Worm (Caenorhabditis elegans) whole organism, young adult: ENCODE results near the gene gro-1.

Source experiments
- B0336.3 ChIP-seq: fragments of 200-800 bp; sonication (Bioruptor generic); IDR thresholded peaks from 2 replicates; pipeline ENCODE4 v1.3.6; 2022; ENCODE audit warnings: missing genetic modification characterization, missing compliant biosample characterization
- C06A6.2 ChIP-seq: fragments of 200-800 bp; sonication (Bioruptor generic); conservative IDR thresholded peaks from 2 replicates; pipeline ENCODE4 v1.3.6; 2022; ENCODE audit warnings: missing genetic modification characterization, missing compliant biosample characterization
- F10E7.11 ChIP-seq: sonication (generic microtip); optimal IDR thresholded peaks from 2 replicates; lab custom pipeline; 2017; ENCODE audit warnings: mild to moderate bottlenecking, missing genetic modification characterization, moderate library complexity, missing compliant biosample characterization
- F23B12.7 ChIP-seq: sonication (generic microtip); optimal IDR thresholded peaks from 2 replicates; lab custom pipeline; 2017; ENCODE audit warnings: missing genetic modification characterization, mild to moderate bottlenecking, missing compliant biosample characterization, antibody characterized with exemption, moderate library complexity; ENCODE audit not compliant: insufficient read depth
- F49E8.2 ChIP-seq: sonication (generic microtip); optimal IDR thresholded peaks from 3 replicates; lab custom pipeline; 2017; ENCODE audit warnings: missing genetic modification characterization, mild to moderate bottlenecking, missing compliant biosample characterization, antibody characterized with exemption, moderate library complexity; ENCODE audit not compliant: insufficient read depth
- Y79H2A.3 ChIP-seq: fragments of 200-800 bp; sonication (Bioruptor generic); conservative IDR thresholded peaks from 2 replicates; pipeline ENCODE4 v1.3.6; 2022; ENCODE audit warnings: missing genetic modification reagents, missing genetic modification characterization, missing compliant biosample characterization
- akir-1 ChIP-seq: fragments of 200-800 bp; sonication (Bioruptor generic); optimal IDR thresholded peaks from 2 replicates; lab custom pipeline; 2018; ENCODE audit warnings: mild to moderate bottlenecking, missing genetic modification characterization, moderate library complexity, missing compliant biosample characterization
- aptf-2 ChIP-seq: fragments of 200-800 bp; sonication (Bioruptor generic); conservative IDR thresholded peaks from 2 replicates; pipeline ENCODE4 v1.3.6; 2022; ENCODE audit warnings: missing genetic modification reagents, missing genetic modification characterization, missing compliant biosample characterization
- atf-7 ChIP-seq: sonication (generic microtip); optimal IDR thresholded peaks from 2 replicates; lab custom pipeline; 2017; ENCODE audit warnings: mild to moderate bottlenecking, missing genetic modification characterization, missing compliant biosample characterization
- athp-1 ChIP-seq: sonication (generic microtip); optimal IDR thresholded peaks from 2 replicates; lab custom pipeline; 2017; ENCODE audit warnings: mild to moderate bottlenecking, missing genetic modification characterization, missing compliant biosample characterization
- attf-6 ChIP-seq: fragments of 200-800 bp; sonication (Bioruptor generic); IDR thresholded peaks from 2 replicates; pipeline ENCODE4 v1.3.6; 2022; ENCODE audit warnings: missing genetic modification reagents, missing genetic modification characterization, missing compliant biosample characterization
- bed-1 ChIP-seq: fragments of 200-800 bp; sonication (Bioruptor generic); IDR thresholded peaks from 2 replicates; pipeline ENCODE4 v1.3.6; 2022; ENCODE audit warnings: missing genetic modification reagents, missing genetic modification characterization, missing compliant biosample characterization
- cebp-2 ChIP-seq: fragments of 200-800 bp; sonication (Bioruptor generic); IDR thresholded peaks from 2 replicates; pipeline ENCODE4 v1.3.6; 2022; ENCODE audit warnings: missing genetic modification characterization, missing compliant biosample characterization
- ceh-58 ChIP-seq: fragments of 200-800 bp; sonication (Bioruptor generic); IDR thresholded peaks from 2 replicates; pipeline ENCODE4 v1.3.6; 2022; ENCODE audit warnings: missing genetic modification characterization, missing compliant biosample characterization
- ceh-91 ChIP-seq: fragments of 200-800 bp; sonication (Bioruptor generic); IDR thresholded peaks from 2 replicates; pipeline ENCODE4 v1.3.6; 2022; ENCODE audit warnings: missing genetic modification reagents, missing genetic modification characterization, missing compliant biosample characterization
- chd-7 ChIP-seq: sonication (generic microtip); optimal IDR thresholded peaks from 2 replicates; lab custom pipeline; 2016; ENCODE audit warnings: mild to moderate bottlenecking, missing genetic modification characterization, moderate library complexity, missing compliant biosample characterization
- die-1 ChIP-seq: sonication (generic microtip); optimal IDR thresholded peaks from 2 replicates; lab custom pipeline; 2016; ENCODE audit warnings: missing genotype, mild to moderate bottlenecking, missing genetic modification characterization, missing compliant biosample characterization
- dox-1 ChIP-seq: fragments of 200-800 bp; sonication (Bioruptor generic); IDR thresholded peaks from 2 replicates; pipeline ENCODE4 v1.3.6; 2022; ENCODE audit warnings: missing genetic modification reagents, missing genetic modification characterization, missing compliant biosample characterization
- efl-1 ChIP-seq: fragments of 150-350 bp; optimal IDR thresholded peaks from 2 replicates; lab custom pipeline; 2014; ENCODE audit warnings: missing biosample characterization, missing genetic modification reagents, missing genetic modification characterization
- egl-44 ChIP-seq: fragments of 200-800 bp; sonication (Bioruptor generic); IDR thresholded peaks from 2 replicates; pipeline ENCODE4 v1.3.6; 2022; ENCODE audit warnings: missing genetic modification reagents, missing genetic modification characterization, missing compliant biosample characterization
- egrh-3 ChIP-seq: fragments of 200-800 bp; sonication (Bioruptor generic); IDR thresholded peaks from 2 replicates; pipeline ENCODE4 v1.3.6; 2022; ENCODE audit warnings: missing genetic modification reagents, missing genetic modification characterization, missing compliant biosample characterization
- ekl-4 ChIP-seq: fragments of 200-800 bp; sonication (Bioruptor generic); IDR thresholded peaks from 2 replicates; pipeline ENCODE4 v1.3.6; 2022; ENCODE audit warnings: missing genetic modification reagents, missing genetic modification characterization, missing compliant biosample characterization
- him-1 ChIP-seq: sonication (generic microtip); optimal IDR thresholded peaks from 2 replicates; lab custom pipeline; 2016; ENCODE audit warnings: missing genotype, missing genetic modification reagents, missing genetic modification characterization, missing compliant biosample characterization
- hmg-20 ChIP-seq: fragments of 200-800 bp; sonication (Bioruptor generic); IDR thresholded peaks from 2 replicates; pipeline ENCODE4 v1.3.6; 2022; ENCODE audit warnings: missing genetic modification reagents, missing genetic modification characterization, missing compliant biosample characterization
- hsf-1 ChIP-seq: fragments of 200-800 bp; sonication (Bioruptor generic); IDR thresholded peaks from 2 replicates; pipeline ENCODE4 v1.3.6; 2022; ENCODE audit warnings: missing genetic modification reagents, missing genetic modification characterization, missing compliant biosample characterization
- lin-26 ChIP-seq: fragments of 200-800 bp; sonication (Bioruptor generic); IDR thresholded peaks from 2 replicates; pipeline ENCODE4 v1.3.6; 2022; ENCODE audit warnings: missing genetic modification reagents, missing genetic modification characterization, missing compliant biosample characterization
- lin-35 ChIP-seq, 3 experiments: fragments of 150-350 bp in 2 of 3; sonication (generic microtip) in 1 of 3; optimal IDR thresholded peaks; 2 replicates each; lab custom pipeline; 2014 to 2018; ENCODE audit warnings: missing biosample characterization in 3 of 3, missing genetic modification characterization in 3 of 3, missing genetic modification reagents in 3 of 3
- madf-3 ChIP-seq: fragments of 200-800 bp; sonication (Bioruptor generic); IDR thresholded peaks from 2 replicates; pipeline ENCODE4 v1.3.6; 2022; ENCODE audit warnings: missing genetic modification reagents, missing genetic modification characterization, missing compliant biosample characterization
- madf-6 ChIP-seq: fragments of 200-800 bp; sonication (Bioruptor generic); IDR thresholded peaks from 2 replicates; pipeline ENCODE4 v1.3.6; 2022; ENCODE audit warnings: missing genetic modification reagents, missing genetic modification characterization, missing compliant biosample characterization
- mes-4 ChIP-seq: sonication (generic microtip); optimal IDR thresholded peaks from 2 replicates; lab custom pipeline; 2016; ENCODE audit warnings: missing genotype, missing genetic modification characterization, missing compliant biosample characterization
- mxl-1 ChIP-seq: sonication (generic microtip); optimal IDR thresholded peaks from 2 replicates; lab custom pipeline; 2016; ENCODE audit warnings: missing genetic modification characterization, missing compliant biosample characterization
- nfya-1 ChIP-seq: sonication (generic microtip); optimal IDR thresholded peaks from 2 replicates; lab custom pipeline; 2017; ENCODE audit warnings: antibody characterized with exemption, missing compliant biosample characterization, missing genetic modification characterization, borderline replicate concordance; ENCODE audit not compliant: insufficient read depth
- nfyb-1 ChIP-seq: fragments of 200-800 bp; sonication (Bioruptor generic); IDR thresholded peaks from 2 replicates; pipeline ENCODE4 v1.3.6; 2022; ENCODE audit warnings: missing genetic modification reagents, missing genetic modification characterization, missing compliant biosample characterization
- nhr-179 ChIP-seq: sonication (generic microtip); optimal IDR thresholded peaks from 2 replicates; lab custom pipeline; 2016; ENCODE audit warnings: mild to moderate bottlenecking, missing genetic modification characterization, missing compliant biosample characterization
- nhr-27 ChIP-seq: fragments of 200-800 bp; sonication (Bioruptor generic); optimal IDR thresholded peaks from 2 replicates; lab custom pipeline; 2018; ENCODE audit warnings: mild to moderate bottlenecking, missing genetic modification characterization, moderate library complexity, missing compliant biosample characterization
- pha-4 ChIP-seq: fragments of 150-350 bp; sonication (generic microtip); optimal IDR thresholded peaks from 2 replicates; lab custom pipeline; 2014; ENCODE audit warnings: missing biosample characterization, missing genetic modification reagents, missing genetic modification characterization
- rcor-1 ChIP-seq: fragments of 200-800 bp; sonication (Bioruptor generic); IDR thresholded peaks from 2 replicates; pipeline ENCODE4 v1.3.6; 2022; ENCODE audit warnings: missing genetic modification reagents, missing genetic modification characterization, missing compliant biosample characterization
- repo-1 ChIP-seq: sonication (generic microtip); optimal IDR thresholded peaks from 2 replicates; lab custom pipeline; 2017; ENCODE audit warnings: mild to moderate bottlenecking, missing genetic modification characterization, missing compliant biosample characterization
- sea-2 ChIP-seq: fragments of 200-800 bp; sonication (Bioruptor generic); IDR thresholded peaks from 2 replicates; pipeline ENCODE4 v1.3.6; 2022; ENCODE audit warnings: missing genetic modification characterization, missing compliant biosample characterization
- snpc-1.1 ChIP-seq: sonication (generic microtip); optimal IDR thresholded peaks from 2 replicates; lab custom pipeline; 2017; ENCODE audit warnings: missing genetic modification characterization, mild to moderate bottlenecking, missing compliant biosample characterization, antibody characterized with exemption, moderate library complexity, missing genotype, missing genetic modification reagents; ENCODE audit not compliant: insufficient read depth
- snpc-3.4 ChIP-seq: sonication (generic microtip); optimal IDR thresholded peaks from 2 replicates; lab custom pipeline; 2017; ENCODE audit warnings: missing genetic modification characterization, mild to moderate bottlenecking, missing compliant biosample characterization, antibody characterized with exemption, moderate library complexity, missing genotype, missing genetic modification reagents
- tbp1 ChIP-seq: fragments of 200-800 bp; sonication (Bioruptor generic); optimal IDR thresholded peaks from 2 replicates; lab custom pipeline; 2018; ENCODE audit warnings: mild to moderate bottlenecking, missing genetic modification characterization, missing compliant biosample characterization
- tbx-9 ChIP-seq: sonication (generic microtip); optimal IDR thresholded peaks from 2 replicates; lab custom pipeline; 2016; ENCODE audit warnings: borderline replicate concordance, missing genetic modification characterization, inconsistent platforms, missing compliant biosample characterization
- tlf-1 ChIP-seq: fragments of 200-800 bp; sonication (Bioruptor generic); optimal IDR thresholded peaks from 2 replicates; lab custom pipeline; 2018; ENCODE audit warnings: mild to moderate bottlenecking, missing genetic modification characterization, missing compliant biosample characterization
- unc-62 ChIP-seq: fragments of 150-350 bp; optimal IDR thresholded peaks from 2 replicates; lab custom pipeline; 2014; ENCODE audit warnings: missing biosample characterization, missing genetic modification reagents, missing genetic modification characterization
- ztf-18 ChIP-seq: sonication (generic microtip); optimal IDR thresholded peaks from 2 replicates; lab custom pipeline; 2016; ENCODE audit warnings: missing genotype, mild to moderate bottlenecking, missing genetic modification characterization, missing compliant biosample characterization
- ztf-25 ChIP-seq: fragments of 200-800 bp; sonication (Bioruptor generic); IDR thresholded peaks from 2 replicates; pipeline ENCODE4 v1.3.6; 2022; ENCODE audit warnings: missing genetic modification reagents, missing genetic modification characterization, missing compliant biosample characterization
- ztf-28 ChIP-seq: fragments of 200-800 bp; sonication (Bioruptor generic); IDR thresholded peaks from 2 replicates; pipeline ENCODE4 v1.3.6; 2022; ENCODE audit warnings: missing genetic modification reagents, missing genetic modification characterization, missing compliant biosample characterization

The gro-1 gene

DNA sequence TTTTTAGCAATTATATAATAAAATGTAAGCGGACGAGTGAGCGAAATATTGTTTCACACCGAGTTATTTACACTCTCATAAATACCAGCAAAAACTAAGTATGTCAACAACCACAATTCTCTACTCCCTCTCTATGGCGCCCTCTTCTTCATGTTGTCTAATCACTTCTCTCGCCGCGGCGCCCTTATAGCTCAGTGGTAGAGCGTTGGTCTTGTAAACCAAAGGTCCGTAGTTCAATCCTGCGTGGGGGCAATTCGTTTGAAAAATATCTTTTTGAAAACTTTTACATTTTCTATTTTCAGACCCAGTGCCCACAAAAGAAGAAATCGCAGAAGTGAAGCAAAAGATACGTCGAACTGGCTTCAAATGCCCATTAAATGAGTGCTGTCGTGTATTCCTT is 40.8 kb downstream of the gro-1 start (continued):
- TF ChIP-seq F23B12.7 (tag; lab: Kevin White, UChicago) (peak; percentile 69), tbx-9 (tag; lab: Kevin White, UChicago) (no peak), ztf-28 (GFP tag; lab: Robert Waterston, UW) (peak; percentile 83; the same call in 1 of the 2 replicates), nhr-27 (tag; lab: Kevin White, UChicago) (peak; percentile 33), madf-6 (GFP tag; lab: Robert Waterston, UW) (no peak; the same call in 1 of the 2 replicates), rcor-1 (GFP tag; lab: Robert Waterston, UW) (peak; percentile 70), F49E8.2 (tag; lab: Kevin White, UChicago) (peak; percentile 66), C06A6.2 (GFP tag; lab: Robert Waterston, UW) (no peak), mes-4 (tag; lab: Kevin White, UChicago) (no peak), snpc-1.1 (tag; lab: Kevin White, UChicago) (peak; percentile 59), repo-1 (tag; lab: Kevin White, UChicago) (peak; percentile 67), tlf-1 (GFP tag; lab: Kevin White, UChicago) (peak; percentile 49), mxl-1 (tag; lab: Kevin White, UChicago) (peak; percentile 92), dox-1 (no peak; the same call in 1 of the 2 replicates), nfyb-1 (GFP tag; lab: Robert Waterston, UW) (peak; percentile 85), lin-35 (GFP tag; optimal IDR thresholded peaks at IDR 0.05; lab: Kevin White, UChicago) (peak in 1 of 3 experiments; percentile 43), F10E7.11 (peak; percentile 57), ceh-58 (GFP tag; lab: Robert Waterston, UW) (peak; percentile 91; the same call in 1 of the 2 replicates), sea-2 (GFP tag; lab: Robert Waterston, UW) (no peak), egrh-3 (GFP tag; lab: Robert Waterston, UW) (peak; percentile 60; the same call in 1 of the 2 replicates), pha-4 (tag; lab: Kevin White, UChicago) (no peak), ceh-91 (GFP tag; lab: Robert Waterston, UW) (peak; percentile 48; the same call in 1 of the 2 replicates), snpc-3.4 (tag; lab: Kevin White, UChicago) (peak; percentile 80), unc-62 (no peak), efl-1 (GFP tag; lab: Kevin White, UChicago) (peak; percentile 11), hmg-20 (peak; percentile 46; the same call in 1 of the 2 replicates), ztf-18 (tag; lab: Kevin White, UChicago) (peak; percentile 80), cebp-2 (0 out of 2 replicates have a peak, but pooled peaks have one; percentile 58), lin-26 (GFP tag; lab: Robert Waterston, UW) (peak; percentile 98), him-1 (tag; lab: Kevin White, UChicago) (peak; percentile 85), akir-1 (no peak), Y79H2A.3 (no peak), atf-7 (tag; lab: Kevin White, UChicago) (peak; percentile 21), nhr-179 (tag; lab: Kevin White, UChicago) (peak; percentile 31), athp-1 (peak; percentile 89), tbp1 (GFP tag; lab: Kevin White, UChicago) (peak; percentile 100), nfya-1 (no peak), B0336.3 (GFP tag; lab: Robert Waterston, UW) (no peak), die-1 (tag; lab: Kevin White, UChicago) (peak; percentile 97), chd-7 (tag; lab: Kevin White, UChicago) (peak; percentile 74), ztf-25 (peak; percentile 99), aptf-2 (GFP tag; lab: Robert Waterston, UW) (peak; percentile 72; the same call in 1 of the 2 replicates), bed-1 (GFP tag; lab: Robert Waterston, UW) (no peak), egl-44 (GFP tag; lab: Robert Waterston, UW) (peak; percentile 87; the same call in 1 of the 2 replicates), attf-6 (peak; percentile 68; the same call in 1 of the 2 replicates), ekl-4 (GFP tag; lab: Robert Waterston, UW) (no peak; the same call in 1 of the 2 replicates), hsf-1 (GFP tag; lab: Robert Waterston, UW) (no peak; the same call in 1 of the 2 replicates), madf-3 (peak; percentile 83)
